Worm (Caenorhabditis elegans) whole organism, young adult: Measurements from ENCODE around the gene sra-1.

ENCODE experiments used
- C06A6.2 ChIP-seq: fragments of 200-800 bp; sonication (Bioruptor generic); conservative IDR thresholded peaks from 2 replicates; pipeline ENCODE4 v1.3.6; 2022; ENCODE audit warnings: missing genetic modification characterization, missing compliant biosample characterization
- D2030.7 ChIP-seq: fragments of 200-800 bp; sonication (Bioruptor generic); IDR thresholded peaks from 2 replicates; pipeline ENCODE4 v1.3.6; 2022; ENCODE audit warnings: missing genetic modification reagents, missing genetic modification characterization, missing compliant biosample characterization
- F22D6.2 ChIP-seq: sonication (generic microtip); optimal IDR thresholded peaks from 2 replicates; lab custom pipeline; 2016; ENCODE audit warnings: mild to moderate bottlenecking, missing genetic modification characterization, missing compliant biosample characterization
- F39B2.1 ChIP-seq: fragments of 200-800 bp; sonication (Bioruptor generic); IDR thresholded peaks from 2 replicates; pipeline ENCODE4 v1.3.6; 2022; ENCODE audit warnings: missing genetic modification reagents, missing genetic modification characterization, missing compliant biosample characterization
- F49E8.2 ChIP-seq: sonication (generic microtip); optimal IDR thresholded peaks from 3 replicates; lab custom pipeline; 2017; ENCODE audit warnings: missing genetic modification characterization, mild to moderate bottlenecking, missing compliant biosample characterization, antibody characterized with exemption, moderate library complexity; ENCODE audit not compliant: insufficient read depth
- F52B5.7 ChIP-seq: sonication (generic microtip); optimal IDR thresholded peaks from 2 replicates; lab custom pipeline; 2016; ENCODE audit warnings: mild to moderate bottlenecking, missing genetic modification characterization, missing compliant biosample characterization
- F55B11.4 ChIP-seq: sonication (generic microtip); optimal IDR thresholded peaks from 2 replicates; lab custom pipeline; 2016; ENCODE audit warnings: missing compliant biosample characterization, missing genetic modification characterization, borderline replicate concordance; ENCODE audit not compliant: insufficient read depth
- K12H6.12 ChIP-seq: fragments of 200-800 bp; sonication (Bioruptor generic); optimal IDR thresholded peaks from 2 replicates; lab custom pipeline; 2018; ENCODE audit warnings: mild to moderate bottlenecking, missing genetic modification characterization, missing compliant biosample characterization
- ZK185.1 ChIP-seq: sonication (generic microtip); optimal IDR thresholded peaks from 2 replicates; lab custom pipeline; 2016; ENCODE audit warnings: mild to moderate bottlenecking, missing genetic modification characterization, missing compliant biosample characterization; ENCODE audit not compliant: poor library complexity, severe bottlenecking
- atf-7 ChIP-seq: sonication (generic microtip); optimal IDR thresholded peaks from 2 replicates; lab custom pipeline; 2017; ENCODE audit warnings: mild to moderate bottlenecking, missing genetic modification characterization, missing compliant biosample characterization
- attf-5 ChIP-seq: fragments of 200-800 bp; sonication (Bioruptor generic); optimal IDR thresholded peaks from 2 replicates; lab custom pipeline; 2018; ENCODE audit warnings: mild to moderate bottlenecking, missing genetic modification characterization, missing compliant biosample characterization
- ccch-3 ChIP-seq: fragments of 200-800 bp; sonication (Bioruptor generic); optimal IDR thresholded peaks from 2 replicates; lab custom pipeline; 2018; ENCODE audit warnings: mild to moderate bottlenecking, missing genetic modification characterization, missing compliant biosample characterization
- cebp-1 ChIP-seq, 2 experiments: fragments of 200-800 bp in 1 of 2; sonication (Bioruptor generic) in 1 of 2; sonication (generic microtip) in 1 of 2; IDR thresholded peaks in 1 of 2; optimal IDR thresholded peaks in 1 of 2; 2 replicates each; pipeline versions ENCODE4 v1.3.6 to Lab custom; 2017 to 2022; ENCODE audit warnings: missing compliant biosample characterization in 2 of 2, missing genetic modification characterization in 2 of 2, mild to moderate bottlenecking in 1 of 2, missing genetic modification reagents in 1 of 2, moderate library complexity in 1 of 2
- ceh-40 ChIP-seq: fragments of 200-800 bp; sonication (Bioruptor generic); IDR thresholded peaks from 2 replicates; pipeline ENCODE4 v1.3.6; 2022; ENCODE audit warnings: missing genetic modification characterization, missing compliant biosample characterization
- chd-7 ChIP-seq: sonication (generic microtip); optimal IDR thresholded peaks from 2 replicates; lab custom pipeline; 2016; ENCODE audit warnings: mild to moderate bottlenecking, missing genetic modification characterization, moderate library complexity, missing compliant biosample characterization
- ets-4 ChIP-seq: fragments of 200-800 bp; sonication (Bioruptor generic); optimal IDR thresholded peaks from 2 replicates; lab custom pipeline; 2018; ENCODE audit warnings: mild to moderate bottlenecking, missing genetic modification characterization, missing compliant biosample characterization
- gei-17 ChIP-seq: fragments of 200-800 bp; sonication (Bioruptor generic); optimal IDR thresholded peaks from 2 replicates; lab custom pipeline; 2018; ENCODE audit warnings: mild to moderate bottlenecking, missing genetic modification characterization, missing compliant biosample characterization
- let-526 ChIP-seq: fragments of 200-800 bp; sonication (Bioruptor generic); IDR thresholded peaks from 2 replicates; pipeline ENCODE4 v1.3.6; 2022; ENCODE audit warnings: missing genetic modification reagents, missing genetic modification characterization, missing compliant biosample characterization
- lin-35 ChIP-seq, 3 experiments: fragments of 150-350 bp in 2 of 3; sonication (generic microtip) in 1 of 3; optimal IDR thresholded peaks; 2 replicates each; lab custom pipeline; 2014 to 2018; ENCODE audit warnings: missing biosample characterization in 3 of 3, missing genetic modification characterization in 3 of 3, missing genetic modification reagents in 3 of 3
- lin-40 ChIP-seq: sonication (generic microtip); optimal IDR thresholded peaks from 2 replicates; lab custom pipeline; 2016; ENCODE audit warnings: missing genetic modification characterization, mild to moderate bottlenecking, missing compliant biosample characterization, missing genotype, missing genetic modification reagents
- madf-3 ChIP-seq: fragments of 200-800 bp; sonication (Bioruptor generic); IDR thresholded peaks from 2 replicates; pipeline ENCODE4 v1.3.6; 2022; ENCODE audit warnings: missing genetic modification reagents, missing genetic modification characterization, missing compliant biosample characterization
- mel-28 ChIP-seq: sonication (generic microtip); optimal IDR thresholded peaks from 2 replicates; lab custom pipeline; 2016; ENCODE audit warnings: borderline replicate concordance, mild to moderate bottlenecking, missing genetic modification characterization, missing compliant biosample characterization
- mxl-1 ChIP-seq: sonication (generic microtip); optimal IDR thresholded peaks from 2 replicates; lab custom pipeline; 2016; ENCODE audit warnings: missing genetic modification characterization, missing compliant biosample characterization
- nfya-1 ChIP-seq: sonication (generic microtip); optimal IDR thresholded peaks from 2 replicates; lab custom pipeline; 2017; ENCODE audit warnings: antibody characterized with exemption, missing compliant biosample characterization, missing genetic modification characterization, borderline replicate concordance; ENCODE audit not compliant: insufficient read depth
- nfya-2 ChIP-seq: fragments of 200-800 bp; sonication (Bioruptor generic); IDR thresholded peaks from 2 replicates; pipeline ENCODE4 v1.3.6; 2022; ENCODE audit warnings: missing genetic modification reagents, missing genetic modification characterization, missing compliant biosample characterization
- nfyb-1 ChIP-seq: fragments of 200-800 bp; sonication (Bioruptor generic); IDR thresholded peaks from 2 replicates; pipeline ENCODE4 v1.3.6; 2022; ENCODE audit warnings: missing genetic modification reagents, missing genetic modification characterization, missing compliant biosample characterization
- nhr-120 ChIP-seq: fragments of 200-800 bp; sonication (Bioruptor generic); IDR thresholded peaks from 2 replicates; pipeline ENCODE4 v1.3.6; 2022; ENCODE audit warnings: missing genetic modification characterization, missing compliant biosample characterization
- nhr-80 ChIP-seq: sonication (generic microtip); optimal IDR thresholded peaks from 2 replicates; lab custom pipeline; 2016; ENCODE audit warnings: missing genetic modification characterization, missing compliant biosample characterization
- rcor-1 ChIP-seq: fragments of 200-800 bp; sonication (Bioruptor generic); IDR thresholded peaks from 2 replicates; pipeline ENCODE4 v1.3.6; 2022; ENCODE audit warnings: missing genetic modification reagents, missing genetic modification characterization, missing compliant biosample characterization
- repo-1 ChIP-seq: sonication (generic microtip); optimal IDR thresholded peaks from 2 replicates; lab custom pipeline; 2017; ENCODE audit warnings: mild to moderate bottlenecking, missing genetic modification characterization, missing compliant biosample characterization
- sdz-38 ChIP-seq: sonication (generic microtip); optimal IDR thresholded peaks from 2 replicates; lab custom pipeline; 2016; ENCODE audit warnings: missing genotype, missing genetic modification characterization, missing compliant biosample characterization
- sea-2 ChIP-seq: fragments of 200-800 bp; sonication (Bioruptor generic); IDR thresholded peaks from 2 replicates; pipeline ENCODE4 v1.3.6; 2022; ENCODE audit warnings: missing genetic modification characterization, missing compliant biosample characterization
- snpc-4 ChIP-seq, 5 experiments: fragments of 150-350 bp in 1 of 5; sonication (generic microtip) in 4 of 5; optimal IDR thresholded peaks; 2 replicates each; lab custom pipeline; 2014 to 2018; ENCODE audit warnings: missing genetic modification characterization in 5 of 5, missing biosample characterization in 3 of 5, antibody characterized with exemption in 2 of 5, mild to moderate bottlenecking in 2 of 5, missing compliant biosample characterization in 2 of 5, missing genotype in 2 of 5, moderate library complexity in 2 of 5, missing genetic modification reagents in 1 of 5
- tbp1 ChIP-seq: fragments of 200-800 bp; sonication (Bioruptor generic); optimal IDR thresholded peaks from 2 replicates; lab custom pipeline; 2018; ENCODE audit warnings: mild to moderate bottlenecking, missing genetic modification characterization, missing compliant biosample characterization
- tlf-1 ChIP-seq: fragments of 200-800 bp; sonication (Bioruptor generic); optimal IDR thresholded peaks from 2 replicates; lab custom pipeline; 2018; ENCODE audit warnings: mild to moderate bottlenecking, missing genetic modification characterization, missing compliant biosample characterization
- unc-62 ChIP-seq: fragments of 150-350 bp; optimal IDR thresholded peaks from 2 replicates; lab custom pipeline; 2014; ENCODE audit warnings: missing biosample characterization, missing genetic modification reagents, missing genetic modification characterization
- xnd-1 ChIP-seq: sonication (generic microtip); optimal IDR thresholded peaks from 2 replicates; lab custom pipeline; 2016; ENCODE audit warnings: missing genotype, missing genetic modification reagents, missing genetic modification characterization, missing compliant biosample characterization
- zfh-2 ChIP-seq: fragments of 200-800 bp; sonication (Bioruptor generic); conservative IDR thresholded peaks from 2 replicates; pipeline ENCODE4 v1.3.6; 2022; ENCODE audit warnings: missing genetic modification reagents, missing genetic modification characterization, missing compliant biosample characterization
- zim-3 ChIP-seq: sonication (generic microtip); optimal IDR thresholded peaks from 2 replicates; lab custom pipeline; 2017; ENCODE audit warnings: mild to moderate bottlenecking, missing genetic modification characterization, moderate library complexity, missing compliant biosample characterization
- ztf-18 ChIP-seq: sonication (generic microtip); optimal IDR thresholded peaks from 2 replicates; lab custom pipeline; 2016; ENCODE audit warnings: missing genotype, mild to moderate bottlenecking, missing genetic modification characterization, missing compliant biosample characterization
- ztf-22 ChIP-seq: fragments of 200-800 bp; sonication (Bioruptor generic); optimal IDR thresholded peaks from 2 replicates; lab custom pipeline; 2018; ENCODE audit warnings: mild to moderate bottlenecking, missing genetic modification characterization, moderate library complexity, missing compliant biosample characterization
- ztf-25 ChIP-seq: fragments of 200-800 bp; sonication (Bioruptor generic); IDR thresholded peaks from 2 replicates; pipeline ENCODE4 v1.3.6; 2022; ENCODE audit warnings: missing genetic modification reagents, missing genetic modification characterization, missing compliant biosample characterization
- ztf-6 ChIP-seq: fragments of 200-800 bp; sonication (Bioruptor generic); IDR thresholded peaks from 2 replicates; pipeline ENCODE4 v1.3.6; 2022; ENCODE audit warnings: missing genetic modification reagents, missing genetic modification characterization, missing compliant biosample characterization

The sra-1 gene

DNA sequence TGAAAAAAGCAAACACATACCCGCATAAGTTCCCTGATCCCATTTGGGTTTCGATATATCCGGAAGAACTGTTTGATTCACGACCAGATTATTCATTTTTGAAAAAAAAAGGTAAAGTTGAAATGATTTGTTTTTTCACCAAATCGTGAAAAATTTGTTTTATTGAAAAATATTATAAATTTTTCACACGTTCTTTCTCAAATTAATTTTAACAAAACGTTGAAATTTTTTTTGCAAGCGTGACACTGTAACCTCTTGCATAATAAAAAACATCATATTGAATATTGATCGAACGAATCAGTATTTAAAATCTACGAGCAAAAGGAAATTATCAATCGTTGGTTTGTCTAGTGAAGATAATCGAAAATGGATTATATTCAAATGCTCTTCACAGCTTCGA, 2.7 kb downstream of the sra-1 start, which contains the start of the genes sfxn-1.1 and AH6.3:
sfxn-1.1 (minus strand) TSS at position 101 of the 400 bp plus-strand sequence.
AH6.3 (plus strand) TSS at position 275 of the 400 bp plus-strand sequence.
- TF ChIP-seq ceh-40 (GFP tag; lab: Robert Waterston, UW) (no peak), sdz-38 (no peak), let-526 (GFP tag; lab: Robert Waterston, UW) (no peak), F39B2.1 (no peak), mxl-1 (tag; lab: Kevin White, UChicago) (no peak), ZK185.1 (no peak), ztf-6 (GFP tag; lab: Robert Waterston, UW) (no peak), ccch-3 (GFP tag; lab: Kevin White, UChicago) (no peak), tbp1 (GFP tag; lab: Kevin White, UChicago) (no peak), F22D6.2 (tag; lab: Kevin White, UChicago) (no peak), madf-3 (GFP tag; lab: Robert Waterston, UW) (no peak), F49E8.2 (tag; lab: Kevin White, UChicago) (no peak), sea-2 (GFP tag; lab: Robert Waterston, UW) (no peak), xnd-1 (tag; lab: Kevin White, UChicago) (no peak)

ce11 chrII:9516836-9517235, 4.6 kb downstream of the sra-1 start, which contains the start of gene gcy-1:
Gene gcy-1, minus strand, starts transcription at chrII:9516936.
- TF ChIP-seq F55B11.4 (tag; lab: Kevin White, UChicago): no peak
- TF ChIP-seq ceh-40 (GFP tag; lab: Robert Waterston, UW): no peak
- TF ChIP-seq F52B5.7: no peak
- TF ChIP-seq nfyb-1: no peak
- TF ChIP-seq K12H6.12: no peak
- no peak for TF ChIP-seq D2030.7 (GFP tag; lab: Robert Waterston, UW)
- no peak for TF ChIP-seq cebp-1 (GFP tag; IDR thresholded peaks at IDR 0.05; lab: Robert Waterston, UW)
- no peak for TF ChIP-seq cebp-1 (tag; optimal IDR thresholded peaks at IDR 0.05; lab: Kevin White, UChicago)
- no peak for TF ChIP-seq ets-4 (GFP tag; lab: Kevin White, UChicago)
- no peak for TF ChIP-seq nfya-1 (tag; lab: Kevin White, UChicago)
- no peak for TF ChIP-seq zim-3 (tag; lab: Kevin White, UChicago)

- TF ChIP-seq repo-1 (tag; lab: Kevin White, UChicago) (no peak), chd-7 (tag; lab: Kevin White, UChicago) (no peak), snpc-4 (GFP tag; optimal IDR thresholded peaks at IDR 0.05; lab: Kevin White, UChicago) (no peak), snpc-4 (tag; optimal IDR thresholded peaks at IDR 0.05; lab: Kevin White, UChicago) (no peak), lin-40 (no peak), mel-28 (tag; lab: Kevin White, UChicago) (no peak), F39B2.1 (no peak), nfya-2 (GFP tag; lab: Robert Waterston, UW) (no peak), nhr-120 (no peak), gei-17 (GFP tag; lab: Kevin White, UChicago) (no peak), ztf-18 (tag; lab: Kevin White, UChicago) (no peak), zfh-2 (no peak)
Measured at ce11 chrII:9507181-9507580, 14.3 kb downstream of the sra-1 start, which contains the start of gene gcy-3. Gene gcy-3, minus strand, starts transcription at chrII:9507281.

ce11 chrII:9501955-9502354, 19.5 kb downstream of the sra-1 start:
- TF ChIP-seq tbp1 (GFP tag; lab: Kevin White, UChicago): peak; percentile 27
- TF ChIP-seq unc-62: peak; percentile 46
- peak; percentile 40 for TF ChIP-seq attf-5 (GFP tag; lab: Kevin White, UChicago)
- TF ChIP-seq tlf-1 (GFP tag; lab: Kevin White, UChicago): peak; percentile 71
- no peak for TF ChIP-seq zfh-2
- TF ChIP-seq nhr-80: peak; percentile 90
- peak; percentile 18 for TF ChIP-seq atf-7 (tag; lab: Kevin White, UChicago)
- peak; percentile 69 for TF ChIP-seq ztf-22
- no peak for TF ChIP-seq lin-35 (GFP tag; optimal IDR thresholded peaks at IDR 0.05; lab: Kevin White, UChicago)
- no peak for TF ChIP-seq ztf-25 (GFP tag; lab: Robert Waterston, UW)
- TF ChIP-seq nfyb-1: 0 out of 2 replicates have a peak, but pooled peaks have one; percentile 7
- TF ChIP-seq rcor-1 (GFP tag; lab: Robert Waterston, UW): no peak
- TF ChIP-seq C06A6.2 (GFP tag; lab: Robert Waterston, UW): 0 out of 2 replicates have a peak, but pooled peaks have one; percentile 49
